Fruit fly (Drosophila melanogaster) whole organism, embryonic: ENCODE results near the gene CG10035.

ENCODE experiments used
- CG10267 ChIP-seq: fragments of 200-800 bp; sonication (Bioruptor generic); optimal IDR thresholded peaks from 2 replicates; lab custom pipeline; 2018; ENCODE audit warnings: missing biosample characterization, mild to moderate bottlenecking, missing genetic modification characterization, moderate library complexity
- CG10274 ChIP-seq: fragments of 200-800 bp; sonication (Bioruptor generic); optimal IDR thresholded peaks from 3 replicates; lab custom pipeline; 2017; ENCODE audit warnings: missing biosample characterization, mild to moderate bottlenecking, missing genetic modification characterization
- CG10366 ChIP-seq: fragments of 200-800 bp; sonication (Bioruptor generic); IDR thresholded peaks from 2 replicates; pipeline ENCODE4 v1.3.6; 2022; ENCODE audit warnings: missing biosample characterization, missing genetic modification characterization
- CG12104 ChIP-seq: fragments of 200-800 bp; sonication (Bioruptor generic); optimal IDR thresholded peaks from 3 replicates; lab custom pipeline; 2016; ENCODE audit warnings: missing biosample characterization, missing genetic modification characterization
- CG12942 ChIP-seq: fragments of 200-800 bp; sonication (Bioruptor generic); optimal IDR thresholded peaks from 3 replicates; lab custom pipeline; 2016; ENCODE audit warnings: missing biosample characterization, missing genetic modification characterization
- CG13424 ChIP-seq: fragments of 200-800 bp; sonication (Bioruptor generic); optimal IDR thresholded peaks from 2 replicates; lab custom pipeline; 2019; ENCODE audit warnings: missing biosample characterization, mild to moderate bottlenecking, missing genetic modification characterization, moderate library complexity
- CG15073 ChIP-seq: fragments of 200-800 bp; sonication (Bioruptor generic); optimal IDR thresholded peaks from 2 replicates; lab custom pipeline; 2016; ENCODE audit warnings: missing biosample characterization, missing genetic modification characterization
- CG1647 ChIP-seq: fragments of 200-800 bp; sonication (Bioruptor generic); optimal IDR thresholded peaks from 3 replicates; lab custom pipeline; 2016; ENCODE audit warnings: missing biosample characterization, missing genetic modification characterization
- CG17385 ChIP-seq: fragments of 200-800 bp; sonication (Bioruptor generic); optimal IDR thresholded peaks from 3 replicates; lab custom pipeline; 2018; ENCODE audit warnings: missing biosample characterization, mild to moderate bottlenecking, missing genetic modification characterization
- CG2199 ChIP-seq: fragments of 200-800 bp; sonication (Bioruptor generic); IDR thresholded peaks from 3 replicates; pipeline ENCODE4 v1.3.6; 2022; ENCODE audit warnings: missing biosample characterization, missing genetic modification characterization
- CG3281 ChIP-seq: fragments of 200-800 bp; sonication (Bioruptor generic); optimal IDR thresholded peaks from 3 replicates; lab custom pipeline; 2017; ENCODE audit warnings: missing biosample characterization, mild to moderate bottlenecking, missing genetic modification characterization
- CG4424 ChIP-seq: fragments of 200-800 bp; sonication (Bioruptor generic); optimal IDR thresholded peaks from 3 replicates; lab custom pipeline; 2016; ENCODE audit warnings: missing biosample characterization, missing genetic modification characterization
- CG4617 ChIP-seq: fragments of 200-800 bp; sonication (Bioruptor generic); optimal IDR thresholded peaks from 3 replicates; lab custom pipeline; 2016; ENCODE audit warnings: missing biosample characterization, missing genetic modification characterization, borderline replicate concordance
- CG5245 ChIP-seq: fragments of 200-800 bp; sonication (Bioruptor generic); optimal IDR thresholded peaks from 3 replicates; lab custom pipeline; 2016; ENCODE audit warnings: missing biosample characterization, missing genetic modification characterization
- CG6791 ChIP-seq: fragments of 200-800 bp; sonication (Bioruptor generic); IDR thresholded peaks from 3 replicates; pipeline ENCODE4 v1.3.6; 2022; ENCODE audit warnings: missing biosample characterization, missing genetic modification characterization; ENCODE audit not compliant: partially characterized antibody
- CG6854 ChIP-seq: fragments of 200-800 bp; sonication (Bioruptor generic); optimal IDR thresholded peaks from 3 replicates; lab custom pipeline; 2017; ENCODE audit warnings: missing biosample characterization, mild to moderate bottlenecking, missing genetic modification characterization
- CG7357 ChIP-seq: fragments of 200-800 bp; sonication (Bioruptor generic); IDR thresholded peaks from 3 replicates; pipeline ENCODE4 v1.3.6; 2022; ENCODE audit warnings: missing biosample characterization, missing genetic modification characterization
- CG8478 ChIP-seq: fragments of >200 bp; optimal IDR thresholded peaks from 2 replicates; lab custom pipeline; 2018
- CG9797 ChIP-seq: fragments of 200-800 bp; sonication (Bioruptor generic); optimal IDR thresholded peaks from 3 replicates; lab custom pipeline; 2018; ENCODE audit warnings: missing biosample characterization, mild to moderate bottlenecking, missing genetic modification characterization
- Chrac-16 ChIP-seq: fragments of 200-800 bp; sonication (Bioruptor generic); optimal IDR thresholded peaks from 3 replicates; lab custom pipeline; 2016; ENCODE audit warnings: missing biosample characterization, missing genetic modification characterization
- Deaf1 ChIP-seq: fragments of 200-800 bp; optimal IDR thresholded peaks from 3 replicates; lab custom pipeline; 2019; ENCODE audit warnings: missing biosample characterization, mild to moderate bottlenecking, missing genetic modification characterization, moderate library complexity
- Dll ChIP-seq: fragments of 200-800 bp; sonication (Bioruptor generic); IDR thresholded peaks from 4 replicates; pipeline ENCODE4 v1.3.6; 2022; ENCODE audit warnings: missing biosample characterization, missing genetic modification characterization; ENCODE audit not compliant: partially characterized antibody
- Doc2 ChIP-seq: fragments of 200-800 bp; sonication (Bioruptor generic); IDR thresholded peaks from 2 replicates; pipeline ENCODE4 v1.3.6; 2022; ENCODE audit warnings: missing biosample characterization, missing genetic modification characterization
- E2f2 ChIP-seq: fragments of 200-800 bp; sonication (Bioruptor generic); IDR thresholded peaks from 2 replicates; pipeline ENCODE4 v1.3.6; 2022; ENCODE audit warnings: missing biosample characterization, missing genetic modification characterization
- Ets97D ChIP-seq: fragments of 200-800 bp; sonication (Bioruptor generic); optimal IDR thresholded peaks from 3 replicates; lab custom pipeline; 2016; ENCODE audit warnings: missing biosample characterization, missing genetic modification characterization
- Fer1 ChIP-seq: fragments of 200-800 bp; sonication (Bioruptor generic); optimal IDR thresholded peaks from 2 replicates; lab custom pipeline; 2017; ENCODE audit warnings: missing biosample characterization, mild to moderate bottlenecking, missing genetic modification characterization
- Hmx ChIP-seq: fragments of 200-800 bp; sonication (Bioruptor generic); optimal IDR thresholded peaks from 2 replicates; lab custom pipeline; 2016; ENCODE audit warnings: missing biosample characterization, missing genetic modification characterization
- Jarid2 ChIP-seq: fragments of 200-800 bp; sonication (Bioruptor generic); optimal IDR thresholded peaks from 3 replicates; lab custom pipeline; 2017; ENCODE audit warnings: mild to moderate bottlenecking, missing biosample characterization, missing genetic modification reagents, missing genetic modification characterization
- Med ChIP-seq: fragments of 200-800 bp; sonication (Bioruptor generic); peaks from one replicate; lab custom pipeline; 2016; ENCODE audit warnings: missing biosample characterization, missing genetic modification characterization, mild to moderate bottlenecking, inconsistent platforms, moderate library complexity
- Mes4 ChIP-seq: fragments of 200-800 bp; sonication (Bioruptor generic); optimal IDR thresholded peaks from 2 replicates; lab custom pipeline; 2016; ENCODE audit warnings: missing biosample characterization, missing genetic modification characterization
- Myb ChIP-seq: fragments of 200-800 bp; sonication (Bioruptor generic); optimal IDR thresholded peaks from 2 replicates; lab custom pipeline; 2016; ENCODE audit warnings: missing biosample characterization, missing genetic modification characterization
- Opbp ChIP-seq: fragments of 200-800 bp; sonication (Bioruptor generic); IDR thresholded peaks from 3 replicates; pipeline ENCODE4 v1.3.6; 2022; ENCODE audit warnings: missing biosample characterization, missing genetic modification characterization; ENCODE audit not compliant: partially characterized antibody
- Stat92E ChIP-seq, 3 experiments: fragments of >200 bp in 2 of 3; fragments of 200-800 bp in 1 of 3; sonication (Bioruptor generic) in 1 of 3; optimal IDR thresholded peaks; 2 replicates each; lab custom pipeline; 2017 to 2019; ENCODE audit warnings: missing biosample characterization in 3 of 3, missing genetic modification characterization in 3 of 3, mild to moderate bottlenecking in 1 of 3, moderate library complexity in 1 of 3
- Vsx1 ChIP-seq: fragments of 200-800 bp; sonication (Bioruptor generic); optimal IDR thresholded peaks from 2 replicates; lab custom pipeline; 2017; ENCODE audit warnings: missing biosample characterization, mild to moderate bottlenecking, missing genetic modification characterization, missing genetic modification reagents
- al ChIP-seq: fragments of 200-800 bp; sonication (Bioruptor generic); IDR thresholded peaks from 2 replicates; pipeline ENCODE4 v1.3.6; 2022; ENCODE audit warnings: missing biosample characterization, missing genetic modification characterization
- bbx ChIP-seq: fragments of 200-800 bp; sonication (Bioruptor generic); IDR thresholded peaks from 2 replicates; pipeline ENCODE4 v1.3.6; 2022; ENCODE audit warnings: missing biosample characterization, missing genetic modification characterization; ENCODE audit not compliant: partially characterized antibody
- bsh ChIP-seq, 2 experiments: fragments of 200-800 bp; sonication (Bioruptor generic); optimal IDR thresholded peaks; 2 replicates each; lab custom pipeline; 2017 to 2018; ENCODE audit warnings: mild to moderate bottlenecking in 2 of 2, missing biosample characterization in 2 of 2, missing genetic modification characterization in 2 of 2, moderate library complexity in 1 of 2
- chif ChIP-seq, 2 experiments: fragments of 200-800 bp; sonication (Bioruptor generic); optimal IDR thresholded peaks; 3 replicates each; lab custom pipeline; 2016; ENCODE audit warnings: missing biosample characterization in 2 of 2, missing genetic modification characterization in 2 of 2
- crc ChIP-seq: fragments of 200-800 bp; sonication (Bioruptor generic); optimal IDR thresholded peaks from 2 replicates; lab custom pipeline; 2016; ENCODE audit warnings: missing biosample characterization, missing genetic modification characterization
- danr ChIP-seq: fragments of 200-800 bp; sonication (Bioruptor generic); IDR thresholded peaks from 2 replicates; pipeline ENCODE4 v1.3.6; 2022; ENCODE audit warnings: missing biosample characterization, missing genetic modification characterization
- eve ChIP-seq, 2 experiments: fragments of >200 bp; optimal IDR thresholded peaks; 2 replicates each; lab custom pipeline; 2017; ENCODE audit warnings: missing biosample characterization in 2 of 2, missing genetic modification characterization in 2 of 2
- gcm2 ChIP-seq: fragments of 200-800 bp; sonication (Bioruptor generic); optimal IDR thresholded peaks from 2 replicates; lab custom pipeline; 2016; ENCODE audit warnings: missing biosample characterization, missing genetic modification characterization
- ind ChIP-seq: fragments of 200-800 bp; sonication (Bioruptor generic); optimal IDR thresholded peaks from 3 replicates; lab custom pipeline; 2016; ENCODE audit warnings: missing biosample characterization, missing genetic modification characterization
- inv ChIP-seq: fragments of 200-800 bp; sonication (Bioruptor generic); IDR thresholded peaks from 2 replicates; pipeline ENCODE4 v1.3.6; 2022; ENCODE audit warnings: missing biosample characterization, missing genetic modification characterization; ENCODE audit not compliant: partially characterized antibody
- lilli ChIP-seq: fragments of 200-800 bp; sonication (Bioruptor generic); optimal IDR thresholded peaks from 3 replicates; lab custom pipeline; 2016; ENCODE audit warnings: missing biosample characterization, missing genetic modification characterization
- nmo ChIP-seq: fragments of 200-800 bp; sonication (Bioruptor generic); optimal IDR thresholded peaks from 2 replicates; lab custom pipeline; 2018; ENCODE audit warnings: missing biosample characterization, mild to moderate bottlenecking, missing genetic modification characterization, moderate library complexity
- pb ChIP-seq: fragments of 200-800 bp; sonication (Bioruptor generic); optimal IDR thresholded peaks from 3 replicates; lab custom pipeline; 2016; ENCODE audit warnings: missing biosample characterization, missing genetic modification characterization
- ro ChIP-seq: fragments of 200-800 bp; sonication (Bioruptor generic); IDR thresholded peaks from 2 replicates; pipeline ENCODE4 v1.3.6; 2022; ENCODE audit warnings: missing biosample characterization, missing genetic modification characterization
- scrt ChIP-seq: fragments of 200-800 bp; sonication (Bioruptor generic); optimal IDR thresholded peaks from 2 replicates; lab custom pipeline; 2018; ENCODE audit warnings: missing biosample characterization, mild to moderate bottlenecking, missing genetic modification characterization, moderate library complexity
- so ChIP-seq: fragments of 200-800 bp; sonication (Bioruptor generic); IDR thresholded peaks from 3 replicates; pipeline ENCODE4 v1.3.6; 2022; ENCODE audit warnings: missing biosample characterization, missing genetic modification characterization
- trem ChIP-seq: fragments of 200-800 bp; optimal IDR thresholded peaks from 3 replicates; lab custom pipeline; 2019; ENCODE audit warnings: missing biosample characterization, mild to moderate bottlenecking, missing genetic modification characterization, moderate library complexity
- wek ChIP-seq: fragments of 200-800 bp; sonication (Bioruptor generic); optimal IDR thresholded peaks from 3 replicates; lab custom pipeline; 2018; ENCODE audit warnings: missing biosample characterization, mild to moderate bottlenecking, missing genetic modification characterization, moderate library complexity

The CG10035 gene

dm6 chr3R:12356044-12356443, 26.4 kb downstream of the CG10035 start, which contains the start of gene MBD-R2 (continued):
- TF ChIP-seq trem (tag; lab: Kevin White, UChicago) (peak; percentile 63), CG3281 (GFP tag; lab: Kevin White, UChicago) (no peak), CG8478 (lab: Kevin White, UChicago) (no peak), Doc2 (GFP tag; lab: Robert Waterston, UW) (no peak), chif (GFP tag; optimal IDR thresholded peaks at IDR 0.05; lab: Kevin White, UChicago) (no peak), lilli (GFP tag; lab: Kevin White, UChicago) (no peak), CG10274 (GFP tag; lab: Kevin White, UChicago) (no peak), danr (no peak), gcm2 (GFP tag; lab: Kevin White, UChicago) (no peak), Opbp (peak; percentile 80; the same call in 2 of the 3 replicates), CG9797 (GFP tag; lab: Kevin White, UChicago) (peak; percentile 60), Vsx1 (GFP tag; lab: Kevin White, UChicago) (no peak), Dll (peak; percentile 78), pb (no peak), Jarid2 (GFP tag; lab: Kevin White, UChicago) (no peak), Chrac-16 (GFP tag; lab: Kevin White, UChicago) (no peak), CG10267 (tag; lab: Kevin White, UChicago) (peak; percentile 41), crc (GFP tag; lab: Kevin White, UChicago) (no peak), E2f2 (GFP tag; lab: Robert Waterston, UW) (peak; percentile 71), scrt (GFP tag; lab: Kevin White, UChicago) (no peak), eve (GFP tag; optimal IDR thresholded peaks at IDR 0.05; lab: Kevin White, UChicago) (no peak), wek (no peak), Stat92E (GFP tag; optimal IDR thresholded peaks at IDR 0.05; lab: Kevin White, UChicago) (no peak), CG5245 (GFP tag; lab: Kevin White, UChicago) (no peak), al (GFP tag; lab: Robert Waterston, UW) (no peak), CG4617 (GFP tag; lab: Kevin White, UChicago) (peak; percentile 94), CG7357 (GFP tag; lab: Robert Waterston, UW) (no peak), nmo (GFP tag; lab: Kevin White, UChicago) (peak; percentile 23), CG1647 (GFP tag; lab: Kevin White, UChicago) (no peak), so (GFP tag; lab: Robert Waterston, UW) (no peak), ind (GFP tag; lab: Kevin White, UChicago) (no peak), ro (GFP tag; lab: Robert Waterston, UW) (no peak), CG15073 (GFP tag; lab: Kevin White, UChicago) (no peak), CG12942 (no peak), Deaf1 (tag; lab: Kevin White, UChicago) (no peak), CG12104 (GFP tag; lab: Kevin White, UChicago) (no peak), Ets97D (GFP tag; lab: Kevin White, UChicago) (no peak), bsh (GFP tag; optimal IDR thresholded peaks at IDR 0.05; lab: Kevin White, UChicago) (no peak), CG10366 (GFP tag; lab: Robert Waterston, UW) (no peak), inv (GFP tag; lab: Robert Waterston, UW) (peak; percentile 62; the same call in 1 of the 2 replicates), CG2199 (no peak), Fer1 (no peak), Med (GFP tag; lab: Kevin White, UChicago) (peak; percentile 35), Hmx (no peak), CG4424 (GFP tag; lab: Kevin White, UChicago) (no peak), CG13424 (tag; lab: Kevin White, UChicago) (peak; percentile 16), CG6791 (GFP tag; lab: Robert Waterston, UW) (0 out of 3 replicates have a peak, but pooled peaks have one; percentile 34), Myb (GFP tag; lab: Kevin White, UChicago) (peak; percentile 65), CG6854 (no peak), bbx (GFP tag; lab: Robert Waterston, UW) (peak; percentile 61), Mes4 (GFP tag; lab: Kevin White, UChicago) (no peak), CG17385 (no peak)
